Worm (Caenorhabditis elegans): Measurements from ENCODE around the gene nhr-270.
A peak's percentile ranks its signal among the peaks of the same experiment; 100 is the strongest.

The nhr-270 gene

DNA sequence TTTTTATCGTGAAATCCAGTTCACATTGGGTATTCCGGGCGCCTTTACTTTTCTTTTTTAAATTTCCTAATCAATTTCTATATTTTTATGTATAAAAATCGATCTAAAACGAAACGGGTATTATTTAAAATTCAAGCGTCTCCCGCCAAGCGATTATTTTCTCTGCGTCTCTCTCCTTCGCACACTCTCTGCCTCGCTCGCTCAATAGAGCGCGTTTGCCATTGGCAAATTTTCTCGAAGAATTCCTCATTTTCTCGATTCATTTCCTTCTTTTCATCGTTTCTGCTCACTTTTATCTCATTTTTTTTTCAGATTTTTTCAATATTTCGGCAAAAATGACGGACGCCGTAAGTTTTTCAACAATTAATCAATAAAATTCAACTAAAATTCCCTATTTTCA, 31.3 kb downstream of the nhr-270 start, which contains the start of gene sti-1 (continued):
- no peak for TF ChIP-seq egl-27 (tag; optimal IDR thresholded peaks at IDR 0.05)
- peak; percentile 20 for TF ChIP-seq nhr-76 (tag; optimal IDR thresholded peaks at IDR 0.05)

DNA sequence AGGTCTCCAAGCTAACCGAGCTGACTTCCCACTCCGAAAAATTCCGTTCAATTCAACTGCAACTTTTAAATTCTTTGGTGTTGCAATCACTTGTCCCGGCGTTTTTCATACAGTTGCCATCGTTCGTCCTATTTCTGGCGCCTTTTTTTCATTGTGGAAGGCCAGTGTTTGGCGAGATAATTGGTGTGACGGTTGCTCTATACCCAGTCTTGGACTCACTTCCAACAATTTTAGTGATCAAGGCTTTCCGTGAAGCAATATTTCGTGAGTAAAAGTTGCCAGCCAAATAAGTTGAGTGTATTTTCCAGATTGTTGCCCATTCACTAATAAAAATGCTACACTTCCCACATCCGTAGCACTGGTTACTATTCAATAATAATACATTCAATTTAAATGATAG, 32.3 kb downstream of the nhr-270 start:
- TF ChIP-seq snpc-4 (tag; optimal IDR thresholded peaks at IDR 0.05), result no peak
- TF ChIP-seq nhr-25 (tag; optimal IDR thresholded peaks at IDR 0.05), result no peak
- no peak for TF ChIP-seq ceh-9 (tag; optimal IDR thresholded peaks at IDR 0.05)
- TF ChIP-seq nhr-23 (tag; optimal IDR thresholded peaks at IDR 0.05), result no peak
- TF ChIP-seq nhr-11 (tag; optimal IDR thresholded peaks at IDR 0.05), result no peak
- no peak for TF ChIP-seq zag-1 (tag; optimal IDR thresholded peaks at IDR 0.05)
- no peak for TF ChIP-seq ZK546.5 (tag; optimal IDR thresholded peaks at IDR 0.05)
- no peak for TF ChIP-seq aly-2 (tag; optimal IDR thresholded peaks at IDR 0.05)
- TF ChIP-seq nhr-77 (tag; optimal IDR thresholded peaks at IDR 0.05), result no peak
- TF ChIP-seq elt-1 (tag; optimal IDR thresholded peaks at IDR 0.05), result no peak
- TF ChIP-seq ztf-11 (tag; optimal IDR thresholded peaks at IDR 0.05), result no peak

DNA sequence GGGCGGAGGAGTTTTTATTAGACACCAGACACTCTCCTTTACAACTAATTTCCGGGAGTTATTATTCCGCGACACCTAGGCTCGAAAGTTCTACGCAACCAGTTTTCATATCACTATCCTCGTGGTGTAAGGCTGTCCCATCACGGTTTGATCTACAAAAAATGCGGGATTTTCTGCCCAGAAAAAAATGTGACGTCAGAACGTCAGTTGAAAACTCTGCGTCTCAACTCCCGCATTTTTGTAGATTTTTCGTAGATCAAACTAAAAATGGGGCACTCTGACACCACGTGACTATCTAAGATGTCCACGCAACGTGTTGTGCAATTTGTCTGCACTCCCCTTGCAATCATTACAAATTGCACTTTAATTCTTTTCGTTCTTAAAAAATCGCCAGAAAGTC, 39.8 kb downstream of the nhr-270 start, which contains the start of gene str-238:
TSS of gene str-238 (plus strand) at position 301 of the 400 bp plus-strand sequence.
- TF ChIP-seq nhr-12 (tag; optimal IDR thresholded peaks at IDR 0.05), result no peak
- no peak for TF ChIP-seq nhr-67 (tag; optimal IDR thresholded peaks at IDR 0.05)
- no peak for TF ChIP-seq ceh-9 (tag; optimal IDR thresholded peaks at IDR 0.05)
- no peak for TF ChIP-seq nhr-11 (tag; optimal IDR thresholded peaks at IDR 0.05)
- TF ChIP-seq nfya-1 (tag; optimal IDR thresholded peaks at IDR 0.05; ENCODE audit: insufficient read depth), result no peak
- TF ChIP-seq R02D3.7 (tag; optimal IDR thresholded peaks at IDR 0.05), result no peak
- no peak for TF ChIP-seq ceh-28 (tag; optimal IDR thresholded peaks at IDR 0.05)
- TF ChIP-seq unc-39 (tag; optimal IDR thresholded peaks at IDR 0.05), result no peak
- no peak for TF ChIP-seq elt-3 (tag; optimal IDR thresholded peaks at IDR 0.05)
- no peak for TF ChIP-seq zag-1 (tag; optimal IDR thresholded peaks at IDR 0.05)
- TF ChIP-seq daf-12 (tag; optimal IDR thresholded peaks at IDR 0.05), result no peak
- TF ChIP-seq ceh-16 (tag; optimal IDR thresholded peaks at IDR 0.05), result no peak
- TF ChIP-seq nhr-23 (tag; optimal IDR thresholded peaks at IDR 0.05), result no peak
- TF ChIP-seq elt-1 (tag; optimal IDR thresholded peaks at IDR 0.05), result no peak
- TF ChIP-seq nhr-25 (tag; optimal IDR thresholded peaks at IDR 0.05), result no peak
- no peak for TF ChIP-seq ama-1 (optimal IDR thresholded peaks at IDR 0.05)
- no peak for TF ChIP-seq eor-1 (tag; optimal IDR thresholded peaks at IDR 0.05)

- TF ChIP-seq nhr-43 (tag; optimal IDR thresholded peaks at IDR 0.05; ENCODE audit: poor library complexity, severe bottlenecking) (no peak), mml-1 (tag; optimal IDR thresholded peaks at IDR 0.05) (no peak), unc-62 (GFP tag; optimal IDR thresholded peaks at IDR 0.05) (no peak), nhr-23 (tag; optimal IDR thresholded peaks at IDR 0.05) (no peak), tbx-2 (tag; optimal IDR thresholded peaks at IDR 0.05) (no peak), nhr-67 (tag; optimal IDR thresholded peaks at IDR 0.05) (no peak), ceh-82 (tag; optimal IDR thresholded peaks at IDR 0.05) (no peak), aly-2 (tag; optimal IDR thresholded peaks at IDR 0.05) (no peak), jun-1 (tag; optimal IDR thresholded peaks at IDR 0.05) (no peak), lsy-12 (tag; optimal IDR thresholded peaks at IDR 0.05) (no peak), fkh-2 (tag; optimal IDR thresholded peaks at IDR 0.05) (no peak), nhr-28 (tag; optimal IDR thresholded peaks at IDR 0.05) (no peak), elt-3 (tag; optimal IDR thresholded peaks at IDR 0.05) (no peak), R02D3.7 (tag; optimal IDR thresholded peaks at IDR 0.05) (no peak), ceh-9 (tag; optimal IDR thresholded peaks at IDR 0.05) (no peak), nhr-77 (tag; optimal IDR thresholded peaks at IDR 0.05) (no peak)
Measured at ce11 chrV:762340-762739, 42.2 kb downstream of the nhr-270 start, which contains the start of gene srp-2. srp-2 (plus strand) TSS chrV:762640.

ce11 chrV:761882-762281, 42.7 kb downstream of the nhr-270 start, which contains the start of gene C05E4.12:
C05E4.12 (minus strand) TSS chrV:761982.
- TF ChIP-seq jun-1 (tag; optimal IDR thresholded peaks at IDR 0.05) (no peak), skn-1 (tag; optimal IDR thresholded peaks at IDR 0.05) (no peak), egl-5 (tag; optimal IDR thresholded peaks at IDR 0.05) (no peak), ceh-82 (tag; optimal IDR thresholded peaks at IDR 0.05) (no peak), mdl-1 (tag; optimal IDR thresholded peaks at IDR 0.05) (no peak), ZK546.5 (tag; optimal IDR thresholded peaks at IDR 0.05) (no peak), aly-2 (tag; optimal IDR thresholded peaks at IDR 0.05) (no peak), ztf-11 (tag; optimal IDR thresholded peaks at IDR 0.05) (no peak), ztf-4 (tag; optimal IDR thresholded peaks at IDR 0.05) (no peak), nhr-23 (tag; optimal IDR thresholded peaks at IDR 0.05) (no peak), zag-1 (tag; optimal IDR thresholded peaks at IDR 0.05) (no peak), nhr-28 (tag; optimal IDR thresholded peaks at IDR 0.05) (no peak), snpc-4 (tag; optimal IDR thresholded peaks at IDR 0.05) (no peak), fkh-10 (GFP tag; optimal IDR thresholded peaks at IDR 0.05) (no peak), nfya-1 (tag; optimal IDR thresholded peaks at IDR 0.05; ENCODE audit: insufficient read depth) (no peak), elt-1 (tag; optimal IDR thresholded peaks at IDR 0.05) (no peak), daf-12 (tag; optimal IDR thresholded peaks at IDR 0.05) (no peak), R02D3.7 (tag; optimal IDR thresholded peaks at IDR 0.05) (no peak), hmg-11 (tag; optimal IDR thresholded peaks at IDR 0.05) (no peak)
